Fruit fly (Drosophila melanogaster): ENCODE data around the gene Ibf1.
A peak's percentile ranks its signal among the peaks of the same experiment; 100 is the strongest.

The Ibf1 gene

DNA sequence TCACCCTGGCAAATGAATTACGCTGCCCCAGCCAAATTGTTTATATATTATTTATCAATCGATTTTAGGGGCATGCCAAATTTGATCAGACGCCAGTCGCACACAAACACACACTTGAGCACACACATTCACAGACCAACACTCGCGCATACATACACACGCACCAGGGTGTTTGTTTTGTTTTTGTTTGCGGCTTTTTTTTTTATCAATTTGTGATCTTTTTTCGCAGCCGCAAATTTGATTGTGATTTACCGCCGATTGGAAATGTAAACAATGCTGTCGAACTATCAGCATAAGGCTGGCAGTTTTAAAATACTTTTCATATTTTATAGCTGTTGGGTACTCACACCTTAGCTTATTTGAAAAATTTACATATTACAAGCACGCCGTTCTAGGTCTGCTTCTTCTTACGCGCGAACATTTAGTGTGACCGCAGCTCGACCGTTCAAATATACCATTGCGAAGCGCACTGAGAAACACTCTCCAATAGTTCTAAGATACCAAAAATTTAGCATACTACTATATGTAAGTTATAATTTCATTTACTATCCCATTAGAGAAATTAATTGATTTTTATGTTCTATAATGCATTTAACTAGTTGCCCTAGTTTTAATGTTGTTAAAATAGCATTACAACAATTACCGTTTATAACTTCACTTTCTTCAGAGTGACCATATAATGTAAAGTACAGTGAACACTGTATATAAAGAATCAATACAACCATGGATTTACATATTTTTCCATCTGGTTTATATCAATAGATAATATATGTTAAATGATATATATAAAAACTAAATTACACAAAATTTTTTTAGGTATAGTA, 21.3 kb upstream of the Ibf1 start, which contains the start of gene pum (continued):
- no peak for TF ChIP-seq CG16779 (GFP tag; IDR thresholded peaks at IDR 0.05)
- TF ChIP-seq CG2875 (GFP tag; optimal IDR thresholded peaks at IDR 0.05), result no peak
- peak; percentile 32 for TF ChIP-seq CG17359 (tag; optimal IDR thresholded peaks at IDR 0.05)
- peak; percentile 17 for TF ChIP-seq Sin3A (optimal IDR thresholded peaks at IDR 0.05)
- no peak for TF ChIP-seq sc (optimal IDR thresholded peaks at IDR 0.05)
- TF ChIP-seq sc (GFP tag; optimal IDR thresholded peaks at IDR 0.05), result no peak
- TF ChIP-seq CG12219 (GFP tag; optimal IDR thresholded peaks at IDR 0.05), result no peak
- TF ChIP-seq MESR4 (GFP tag; optimal IDR thresholded peaks at IDR 0.05), result peak; percentile 35
- TF ChIP-seq CG6272 (GFP tag; IDR thresholded peaks at IDR 0.05), result no peak
- TF ChIP-seq Hey (tag; optimal IDR thresholded peaks at IDR 0.05), result no peak
- TF ChIP-seq bab2 (GFP tag; optimal IDR thresholded peaks at IDR 0.05), result no peak
- no peak for TF ChIP-seq CG17802 (tag; optimal IDR thresholded peaks at IDR 0.05)
- no peak for TF ChIP-seq CG7745 (tag; optimal IDR thresholded peaks at IDR 0.05)
- TF ChIP-seq run (tag; optimal IDR thresholded peaks at IDR 0.05), result no peak
- no peak; the same call in 1 of the 2 replicates for TF ChIP-seq CG11247 (GFP tag; IDR thresholded peaks at IDR 0.05)
- TF ChIP-seq CG4360 (GFP tag; IDR thresholded peaks at IDR 0.05), result no peak
- no peak for TF ChIP-seq Dll (GFP tag; IDR thresholded peaks at IDR 0.05; ENCODE audit: partially characterized antibody)
- TF ChIP-seq usp (GFP tag; optimal IDR thresholded peaks at IDR 0.05), result no peak
- TF ChIP-seq Hr78 (GFP tag; optimal IDR thresholded peaks at IDR 0.05), result no peak
- peak; percentile 47 for TF ChIP-seq az2 (GFP tag; optimal IDR thresholded peaks at IDR 0.05)
- no peak for TF ChIP-seq Kr (GFP tag; optimal IDR thresholded peaks at IDR 0.05)
- no peak for TF ChIP-seq CG9727 (GFP tag; optimal IDR thresholded peaks at IDR 0.05)
- no peak for TF ChIP-seq lab (GFP tag; optimal IDR thresholded peaks at IDR 0.05)
- TF ChIP-seq en (GFP tag; optimal IDR thresholded peaks at IDR 0.05), result no peak
- peak; percentile 53 for TF ChIP-seq Blimp-1 (GFP tag; optimal IDR thresholded peaks at IDR 0.05)
- peak; percentile 27; the same call in 1 of the 2 replicates for TF ChIP-seq ap (GFP tag; IDR thresholded peaks at IDR 0.05)
- TF ChIP-seq CG15011 (GFP tag; optimal IDR thresholded peaks at IDR 0.05), result peak; percentile 8
- TF ChIP-seq dm (GFP tag; optimal IDR thresholded peaks at IDR 0.05), result peak; percentile 75
- peak; percentile 38 for TF ChIP-seq unpg (GFP tag; optimal IDR thresholded peaks at IDR 0.05)
- TF ChIP-seq CG8944 (GFP tag; optimal IDR thresholded peaks at IDR 0.05), result no peak
- no peak for TF ChIP-seq fu2 (GFP tag; optimal IDR thresholded peaks at IDR 0.05)
- TF ChIP-seq CG10565 (GFP tag; optimal IDR thresholded peaks at IDR 0.05), result no peak
- TF ChIP-seq CG5245 (GFP tag; optimal IDR thresholded peaks at IDR 0.05), result no peak
- no peak for TF ChIP-seq CG3995 (GFP tag; optimal IDR thresholded peaks at IDR 0.05)
- peak; percentile 32 for TF ChIP-seq CG12769 (tag; optimal IDR thresholded peaks at IDR 0.05)
- no peak for TF ChIP-seq p53 (GFP tag; optimal IDR thresholded peaks at IDR 0.05)
- TF ChIP-seq Med (GFP tag), result peak; percentile 59
- TF ChIP-seq CG4617 (GFP tag; optimal IDR thresholded peaks at IDR 0.05; ENCODE audit: borderline replicate concordance), result peak; percentile 4
- no peak for TF ChIP-seq Dip3 (GFP tag; optimal IDR thresholded peaks at IDR 0.05)
- TF ChIP-seq Hmx (GFP tag; optimal IDR thresholded peaks at IDR 0.05), result no peak
- TF ChIP-seq Xbp1 (GFP tag; optimal IDR thresholded peaks at IDR 0.05), result peak; percentile 58
- TF ChIP-seq ftz-f1 (GFP tag; optimal IDR thresholded peaks at IDR 0.05), result no peak
- TF ChIP-seq Hr3 (GFP tag; optimal IDR thresholded peaks at IDR 0.05), result peak; percentile 36
- peak in 1 of 2 experiments; percentile 2 for TF ChIP-seq Pdp1 (GFP tag; optimal IDR thresholded peaks at IDR 0.05)
- TF ChIP-seq Deaf1 (tag; optimal IDR thresholded peaks at IDR 0.05), result peak; percentile 36
- TF ChIP-seq CG10274 (GFP tag; optimal IDR thresholded peaks at IDR 0.05), result no peak
- TF ChIP-seq knrl (GFP tag; IDR thresholded peaks at IDR 0.05; ENCODE audit: partially characterized antibody), result no peak
- TF ChIP-seq Taf1 (GFP tag; IDR thresholded peaks at IDR 0.05), result no peak
- TF ChIP-seq CrebB (tag; optimal IDR thresholded peaks at IDR 0.05), result no peak
- peak; percentile 68 for TF ChIP-seq CG14014 (GFP tag; IDR thresholded peaks at IDR 0.05)
